Fruit fly (Drosophila melanogaster) whole organism, prepupa: ENCODE data around the gene Lcp65Ag2.

ENCODE experiments used
- Blimp-1 ChIP-seq: fragments of 200-800 bp; sonication (Bioruptor generic); optimal IDR thresholded peaks from 3 replicates; lab custom pipeline; 2017; ENCODE audit warnings: missing biosample characterization, missing genetic modification characterization, mild to moderate bottlenecking, moderate library complexity, missing genetic modification reagents
- CG10631 ChIP-seq: fragments of 200-800 bp; sonication (Bioruptor generic); optimal IDR thresholded peaks from 2 replicates; lab custom pipeline; 2016; ENCODE audit warnings: missing biosample characterization, missing genetic modification characterization
- CG10669 ChIP-seq: fragments of 200-800 bp; sonication (Bioruptor generic); optimal IDR thresholded peaks from 3 replicates; lab custom pipeline; 2018; ENCODE audit warnings: missing biosample characterization, mild to moderate bottlenecking, missing genetic modification characterization, moderate library complexity
- CG11294 ChIP-seq: fragments of 200-800 bp; sonication (Bioruptor generic); IDR thresholded peaks from 2 replicates; pipeline ENCODE4 v1.3.6; 2022; ENCODE audit warnings: missing biosample characterization, missing genetic modification characterization
- CG11902 ChIP-seq: fragments of 200-800 bp; sonication (Bioruptor generic); optimal IDR thresholded peaks from 3 replicates; lab custom pipeline; 2016; ENCODE audit warnings: missing biosample characterization, missing genetic modification characterization
- CG15336 ChIP-seq: fragments of 200-800 bp; sonication (Bioruptor generic); IDR thresholded peaks from 2 replicates; pipeline ENCODE4 v1.3.6; 2022; ENCODE audit warnings: missing biosample characterization, missing genetic modification characterization
- CG3032 ChIP-seq: fragments of 200-800 bp; optimal IDR thresholded peaks from 2 replicates; lab custom pipeline; 2019; ENCODE audit warnings: missing biosample characterization, mild to moderate bottlenecking, missing genetic modification characterization, moderate library complexity
- CG31627 ChIP-seq: fragments of 200-800 bp; sonication (Bioruptor generic); optimal IDR thresholded peaks from 3 replicates; lab custom pipeline; 2016; ENCODE audit warnings: missing biosample characterization, missing genetic modification characterization
- CG32006 ChIP-seq: fragments of 200-800 bp; sonication (Bioruptor generic); optimal IDR thresholded peaks from 3 replicates; lab custom pipeline; 2017; ENCODE audit warnings: missing biosample characterization, mild to moderate bottlenecking, missing genetic modification characterization
- CG34406 ChIP-seq: fragments of 200-800 bp; sonication (Bioruptor generic); optimal IDR thresholded peaks from 3 replicates; lab custom pipeline; 2016; ENCODE audit warnings: missing biosample characterization, missing genetic modification characterization
- CG3919 ChIP-seq: fragments of 200-800 bp; sonication (Bioruptor generic); optimal IDR thresholded peaks from 3 replicates; lab custom pipeline; 2016; ENCODE audit warnings: missing biosample characterization, missing genetic modification characterization
- CG4318 ChIP-seq: fragments of 200-800 bp; sonication (Bioruptor generic); optimal IDR thresholded peaks from 3 replicates; lab custom pipeline; 2017; ENCODE audit warnings: missing biosample characterization, mild to moderate bottlenecking, missing genetic modification characterization
- CG6163 ChIP-seq: fragments of 200-800 bp; sonication (Bioruptor generic); IDR thresholded peaks from 3 replicates; pipeline ENCODE4 v1.3.6; 2022; ENCODE audit warnings: missing biosample characterization, missing genetic modification characterization
- CG6276 ChIP-seq: fragments of 200-800 bp; sonication (Bioruptor generic); optimal IDR thresholded peaks from 2 replicates; lab custom pipeline; 2017; ENCODE audit warnings: missing biosample characterization, mild to moderate bottlenecking, missing genetic modification characterization
- CG6792 ChIP-seq: fragments of 200-800 bp; sonication (Bioruptor generic); optimal IDR thresholded peaks from 3 replicates; lab custom pipeline; 2016; ENCODE audit warnings: missing biosample characterization, missing genetic modification characterization
- CG6854 ChIP-seq: fragments of 200-800 bp; sonication (Bioruptor generic); optimal IDR thresholded peaks from 2 replicates; lab custom pipeline; 2017; ENCODE audit warnings: missing biosample characterization, mild to moderate bottlenecking, missing genetic modification characterization
- CG7368 ChIP-seq: fragments of 200-800 bp; sonication (Bioruptor generic); optimal IDR thresholded peaks from 3 replicates; lab custom pipeline; 2016; ENCODE audit warnings: missing biosample characterization, missing genetic modification characterization
- CG8119 ChIP-seq: fragments of 200-800 bp; sonication (Bioruptor generic); IDR thresholded peaks from 3 replicates; pipeline ENCODE4 v1.3.6; 2022; ENCODE audit warnings: missing biosample characterization, missing genetic modification characterization
- Eip75B ChIP-seq: fragments of 200-800 bp; sonication (Bioruptor generic); optimal IDR thresholded peaks from 3 replicates; lab custom pipeline; 2016; ENCODE audit warnings: missing biosample characterization, missing genetic modification characterization
- Eip78C ChIP-seq: fragments of 200-800 bp; sonication (Bioruptor generic); peaks from one replicate; lab custom pipeline; 2016; ENCODE audit warnings: missing biosample characterization, missing genetic modification characterization
- Eip93F ChIP-seq: fragments of 200-800 bp; sonication (Bioruptor generic); optimal IDR thresholded peaks from 2 replicates; lab custom pipeline; 2016; ENCODE audit warnings: missing biosample characterization, mild to moderate bottlenecking, missing genetic modification characterization
- Ets96B ChIP-seq: fragments of 200-800 bp; optimal IDR thresholded peaks from 2 replicates; lab custom pipeline; 2019; ENCODE audit warnings: missing biosample characterization, mild to moderate bottlenecking, missing genetic modification characterization, moderate library complexity
- Gug ChIP-seq: fragments of 200-800 bp; sonication (Bioruptor generic); IDR thresholded peaks from 2 replicates; pipeline ENCODE4 v1.3.6; 2022; ENCODE audit warnings: missing biosample characterization, missing genetic modification characterization
- Hr4 ChIP-seq: fragments of 200-800 bp; sonication (Bioruptor generic); optimal IDR thresholded peaks from 3 replicates; lab custom pipeline; 2016; ENCODE audit warnings: missing biosample characterization, missing genetic modification characterization
- Met ChIP-seq: fragments of 200-800 bp; sonication (Bioruptor generic); optimal IDR thresholded peaks from 3 replicates; lab custom pipeline; 2016; ENCODE audit warnings: missing biosample characterization, missing genetic modification characterization
- OdsH ChIP-seq: fragments of 200-800 bp; sonication (Bioruptor generic); optimal IDR thresholded peaks from 3 replicates; lab custom pipeline; 2016; ENCODE audit warnings: missing biosample characterization, missing genetic modification characterization
- Smox ChIP-seq: fragments of 200-800 bp; sonication (Bioruptor generic); optimal IDR thresholded peaks from 3 replicates; lab custom pipeline; 2016; ENCODE audit warnings: missing biosample characterization, missing genetic modification characterization
- Sox14 ChIP-seq: fragments of 200-800 bp; sonication (Bioruptor generic); optimal IDR thresholded peaks from 3 replicates; lab custom pipeline; 2016; ENCODE audit warnings: missing biosample characterization, missing genetic modification characterization
- achi ChIP-seq: fragments of 200-800 bp; sonication (Bioruptor generic); optimal IDR thresholded peaks from 3 replicates; lab custom pipeline; 2016; ENCODE audit warnings: missing biosample characterization, missing genetic modification characterization
- acj6 ChIP-seq: fragments of 200-800 bp; sonication (Bioruptor generic); optimal IDR thresholded peaks from 3 replicates; lab custom pipeline; 2016; ENCODE audit warnings: missing biosample characterization, missing genetic modification characterization
- cyc ChIP-seq: fragments of 200-800 bp; sonication (Bioruptor generic); optimal IDR thresholded peaks from 3 replicates; lab custom pipeline; 2016; ENCODE audit warnings: missing biosample characterization, missing genetic modification characterization
- esn ChIP-seq: fragments of 200-800 bp; sonication (Bioruptor generic); optimal IDR thresholded peaks from 2 replicates; lab custom pipeline; 2016; ENCODE audit warnings: missing biosample characterization, mild to moderate bottlenecking, missing genetic modification characterization, moderate library complexity
- pdm3 ChIP-seq: fragments of 200-800 bp; sonication (Bioruptor generic); optimal IDR thresholded peaks from 3 replicates; lab custom pipeline; 2016; ENCODE audit warnings: missing biosample characterization, missing genetic modification characterization
- salr ChIP-seq, 2 experiments: fragments of 200-800 bp; sonication (Bioruptor generic); optimal IDR thresholded peaks; 3 replicates each; lab custom pipeline; 2016 to 2018; ENCODE audit warnings: missing biosample characterization in 2 of 2, missing genetic modification characterization in 2 of 2, mild to moderate bottlenecking in 1 of 2
- svp ChIP-seq: fragments of 200-800 bp; sonication (Bioruptor generic); peaks from one replicate; lab custom pipeline; 2016; ENCODE audit warnings: missing biosample characterization, missing genetic modification characterization

Gene Lcp65Ag2

DNA sequence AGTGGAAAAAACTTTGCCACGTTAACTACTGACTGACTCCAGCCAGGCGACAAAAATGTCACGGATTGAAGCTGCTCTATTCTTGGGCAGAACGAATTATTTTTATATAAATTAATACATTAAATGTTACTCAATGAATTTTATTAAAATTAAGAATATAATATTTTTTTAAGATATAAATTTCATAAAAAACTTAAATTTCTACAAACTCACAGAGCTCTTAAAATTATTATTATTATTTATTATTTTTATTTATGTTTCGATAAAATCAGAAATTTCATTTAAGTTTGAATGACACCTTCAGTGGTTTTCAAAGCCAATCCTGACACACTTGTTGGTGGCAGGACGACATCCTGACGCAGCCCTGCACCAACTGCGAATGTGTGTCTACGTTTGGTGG lies 48.2 kb downstream of the Lcp65Ag2 start (continued):
- TF ChIP-seq Sox14 (GFP tag; lab: Kevin White, UChicago), result peak; percentile 41
- TF ChIP-seq Blimp-1, result no peak
- TF ChIP-seq CG7368 (GFP tag; lab: Kevin White, UChicago), result no peak
- peak; percentile 11 for TF ChIP-seq Smox (GFP tag; lab: Kevin White, UChicago)
- TF ChIP-seq salr (GFP tag; optimal IDR thresholded peaks at IDR 0.05; lab: Kevin White, UChicago), result peak in 1 of 2 experiments; percentile 73
- peak; percentile 23 for TF ChIP-seq pdm3 (GFP tag; lab: Kevin White, UChicago)
- TF ChIP-seq Met (GFP tag; lab: Kevin White, UChicago), result peak; percentile 20
- no peak for TF ChIP-seq CG31627

DNA sequence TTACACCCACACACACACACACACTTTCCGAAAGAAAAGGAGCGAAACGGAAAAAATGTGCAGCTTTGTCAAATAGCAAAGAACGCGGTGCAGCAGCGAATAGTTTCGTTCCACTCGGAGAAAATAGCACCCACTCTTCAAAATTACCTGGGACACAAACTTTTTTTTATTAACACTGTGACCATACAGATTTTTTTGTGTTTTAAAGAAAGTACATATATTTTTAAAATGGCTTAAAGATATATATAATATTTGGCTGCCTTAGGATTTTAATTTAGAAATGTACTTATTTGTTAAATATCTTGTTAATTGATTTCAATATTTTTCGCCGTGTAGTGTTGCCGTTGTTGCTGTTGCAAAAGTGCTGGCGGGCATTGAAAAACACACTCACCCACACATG lies 48.9 kb downstream of the Lcp65Ag2 start:
- TF ChIP-seq CG10631 (GFP tag; lab: Kevin White, UChicago), result peak; percentile 63
- no peak for TF ChIP-seq CG11902
- TF ChIP-seq Ets96B (tag; lab: Kevin White, UChicago), result peak; percentile 43
- no peak; the same call in 1 of the 2 replicates for TF ChIP-seq CG11294
- no peak for TF ChIP-seq Eip93F
- peak; percentile 19 for TF ChIP-seq CG10669
- TF ChIP-seq svp, result peak; percentile 38
- peak; percentile 45 for TF ChIP-seq Gug
- TF ChIP-seq Smox (GFP tag; lab: Kevin White, UChicago), result no peak
- TF ChIP-seq Hr4 (GFP tag; lab: Kevin White, UChicago), result peak; percentile 68
- TF ChIP-seq CG32006 (GFP tag; lab: Kevin White, UChicago), result peak; percentile 72
- TF ChIP-seq CG8119 (GFP tag; lab: Robert Waterston, UW), result peak; percentile 73
- TF ChIP-seq acj6 (GFP tag; lab: Kevin White, UChicago), result peak; percentile 46
- peak; percentile 64 for TF ChIP-seq OdsH (GFP tag; lab: Kevin White, UChicago)
- TF ChIP-seq cyc, result no peak
- TF ChIP-seq CG4318, result peak; percentile 56
- TF ChIP-seq CG6792, result no peak
- TF ChIP-seq Sox14 (GFP tag; lab: Kevin White, UChicago), result peak; percentile 7
- TF ChIP-seq CG6854 (GFP tag; lab: Kevin White, UChicago), result no peak
- peak; percentile 6 for TF ChIP-seq esn (GFP tag; lab: Kevin White, UChicago)
- TF ChIP-seq salr (GFP tag; optimal IDR thresholded peaks at IDR 0.05; lab: Kevin White, UChicago), result peak in 1 of 2 experiments; percentile 46
- peak; percentile 19 for TF ChIP-seq CG6276 (GFP tag; lab: Kevin White, UChicago)
- peak; percentile 46 for TF ChIP-seq pdm3 (GFP tag; lab: Kevin White, UChicago)
- peak; percentile 82 for TF ChIP-seq Eip78C (GFP tag; lab: Kevin White, UChicago)
- TF ChIP-seq CG6163 (GFP tag; lab: Robert Waterston, UW), result peak; percentile 25; the same call in 1 of the 3 replicates
- peak; percentile 45 for TF ChIP-seq achi
- peak; percentile 14 for TF ChIP-seq CG3919
- peak; percentile 9 for TF ChIP-seq Eip75B (GFP tag; lab: Kevin White, UChicago)
- TF ChIP-seq CG3032 (tag; lab: Kevin White, UChicago), result peak; percentile 26
- no peak for TF ChIP-seq CG31627
- peak; percentile 75 for TF ChIP-seq CG15336 (GFP tag; lab: Robert Waterston, UW)
- TF ChIP-seq CG34406 (GFP tag; lab: Kevin White, UChicago), result no peak
- TF ChIP-seq, all 60 proteins: peak for 23
